Fruit fly (Drosophila melanogaster): ENCODE results near the gene Nemp.

The Nemp gene

DNA sequence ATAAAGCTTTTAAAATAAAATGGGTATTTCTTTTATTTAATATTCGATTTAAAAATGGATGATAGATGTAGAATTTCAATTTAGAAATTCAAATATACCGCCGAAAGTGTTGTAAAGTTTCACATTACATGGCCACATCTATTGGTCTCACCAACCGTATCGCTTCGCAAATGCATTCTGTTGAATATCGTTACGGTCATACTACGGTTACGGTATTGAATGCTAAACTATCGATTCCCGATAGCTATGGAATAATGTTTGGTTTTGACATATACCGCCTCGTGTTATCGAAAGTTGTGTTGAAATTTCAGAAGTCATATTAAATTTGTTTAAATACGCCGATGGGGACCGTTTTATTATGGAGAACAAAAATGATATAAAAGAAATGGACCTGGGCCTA is 3.7 kb downstream of the Nemp start, which contains the start of the genes CG32573 and CG42512 (continued):
- TF ChIP-seq gcm2 (GFP tag; optimal IDR thresholded peaks at IDR 0.05) (no peak), CG16813 (GFP tag; IDR thresholded peaks at IDR 0.05; ENCODE audit: partially characterized antibody) (peak; percentile 67), vnd (GFP tag; IDR thresholded peaks at IDR 0.05; ENCODE audit: partially characterized antibody) (0 out of 3 replicates have a peak, but pooled peaks have one; percentile 52), CG34224 (GFP tag; IDR thresholded peaks at IDR 0.05; ENCODE audit: partially characterized antibody) (peak; percentile 79), gfzf (GFP tag; optimal IDR thresholded peaks at IDR 0.05) (peak; percentile 84), sob (GFP tag; IDR thresholded peaks at IDR 0.05) (0 out of 2 replicates have a peak, but pooled peaks have one; percentile 23), CG13287 (GFP tag; IDR thresholded peaks at IDR 0.05; ENCODE audit: partially characterized antibody) (peak; percentile 83), pita (GFP tag; optimal IDR thresholded peaks at IDR 0.05) (peak; percentile 24), Doc3 (GFP tag; IDR thresholded peaks at IDR 0.05; ENCODE audit: partially characterized antibody) (peak; percentile 62; the same call in 2 of the 3 replicates), CG14710 (tag; optimal IDR thresholded peaks at IDR 0.05) (peak; percentile 63), D (optimal IDR thresholded peaks at IDR 0.05) (no peak), D (GFP tag; optimal IDR thresholded peaks at IDR 0.05) (no peak), CG9932 (GFP tag; IDR thresholded peaks at IDR 0.05) (no peak), fu2 (GFP tag; optimal IDR thresholded peaks at IDR 0.05) (no peak), CG13894 (tag; optimal IDR thresholded peaks at IDR 0.05) (no peak), inv (GFP tag; IDR thresholded peaks at IDR 0.05; ENCODE audit: partially characterized antibody) (peak; percentile 44; the same call in 1 of the 2 replicates), BEAF-32 (GFP tag; optimal IDR thresholded peaks at IDR 0.05) (peak; percentile 71), Tbp (GFP tag; optimal IDR thresholded peaks at IDR 0.05) (no peak), CG30020 (tag; optimal IDR thresholded peaks at IDR 0.05) (peak; percentile 19), Pdp1 (GFP tag; optimal IDR thresholded peaks at IDR 0.05) (peak in 1 of 2 experiments; percentile 34), pum (GFP tag; optimal IDR thresholded peaks at IDR 0.05) (no peak), MESR4 (GFP tag; optimal IDR thresholded peaks at IDR 0.05) (peak; percentile 11), CG12391 (tag; optimal IDR thresholded peaks at IDR 0.05) (peak; percentile 23), phol (tag; optimal IDR thresholded peaks at IDR 0.05) (peak; percentile 20), CG2129 (GFP tag; IDR thresholded peaks at IDR 0.05; ENCODE audit: partially characterized antibody) (peak; percentile 42), CG6791 (GFP tag; IDR thresholded peaks at IDR 0.05; ENCODE audit: partially characterized antibody) (peak; percentile 62; the same call in 2 of the 3 replicates), Lhr (GFP tag; optimal IDR thresholded peaks at IDR 0.05) (peak; percentile 39), CG17361 (GFP tag; IDR thresholded peaks at IDR 0.05) (no peak), stwl (tag; optimal IDR thresholded peaks at IDR 0.05) (peak; percentile 95), CG13624 (GFP tag; optimal IDR thresholded peaks at IDR 0.05) (peak; percentile 1), CG7745 (tag; optimal IDR thresholded peaks at IDR 0.05) (no peak), sens (GFP tag) (peak; percentile 6), Ets65A (GFP tag) (peak; percentile 62), Atf6 (GFP tag; IDR thresholded peaks at IDR 0.05) (no peak), CG10267 (tag; optimal IDR thresholded peaks at IDR 0.05) (peak; percentile 91), E2f2 (GFP tag; IDR thresholded peaks at IDR 0.05) (peak; percentile 96), hbn (GFP tag; IDR thresholded peaks at IDR 0.05; ENCODE audit: partially characterized antibody) (peak; percentile 63), CG8290 (GFP tag; optimal IDR thresholded peaks at IDR 0.05) (no peak), CG8290 (tag; optimal IDR thresholded peaks at IDR 0.05) (peak in 1 of 2 experiments; percentile 71), Rx (GFP tag; IDR thresholded peaks at IDR 0.05) (no peak), sd (tag; optimal IDR thresholded peaks at IDR 0.05) (peak; percentile 17), CTCF (GFP tag; optimal IDR thresholded peaks at IDR 0.05) (peak; percentile 38), CG42726 (GFP tag; IDR thresholded peaks at IDR 0.05; ENCODE audit: partially characterized antibody) (peak; percentile 4; the same call in 1 of the 2 replicates), CG12659 (GFP tag; optimal IDR thresholded peaks at IDR 0.05) (peak; percentile 43), CG9797 (GFP tag; optimal IDR thresholded peaks at IDR 0.05) (peak; percentile 78), Sry-δ (GFP tag; optimal IDR thresholded peaks at IDR 0.05) (peak; percentile 72), pzg (GFP tag; optimal IDR thresholded peaks at IDR 0.05) (peak; percentile 92), Rfx (GFP tag; IDR thresholded peaks at IDR 0.05) (no peak), CG1647 (GFP tag; optimal IDR thresholded peaks at IDR 0.05) (peak; percentile 11), CG15514 (GFP tag; optimal IDR thresholded peaks at IDR 0.05) (peak; percentile 61)

Measured in whole organism, embryonic.